Worm (Caenorhabditis elegans) whole organism, L3 larva: ENCODE data around the gene M01G5.1.

ENCODE experiments used
- aly-2 ChIP-seq: fragments of 150-350 bp; optimal IDR thresholded peaks from 2 replicates; lab custom pipeline; 2014; ENCODE audit warnings: missing biosample characterization, missing genetic modification characterization
- ama-1 ChIP-seq: fragments of 150-350 bp; optimal IDR thresholded peaks from 2 replicates; lab custom pipeline; 2018
- ceh-28 ChIP-seq: fragments of 150-350 bp; optimal IDR thresholded peaks from 2 replicates; lab custom pipeline; 2014; ENCODE audit warnings: missing biosample characterization, missing genetic modification reagents, missing genetic modification characterization
- ceh-9 ChIP-seq: sonication (generic microtip); optimal IDR thresholded peaks from 2 replicates; lab custom pipeline; 2018; ENCODE audit warnings: missing biosample characterization, missing genetic modification characterization
- daf-12 ChIP-seq: fragments of 150-350 bp; optimal IDR thresholded peaks from 2 replicates; lab custom pipeline; 2014; ENCODE audit warnings: missing biosample characterization, missing genetic modification reagents, missing genetic modification characterization
- egl-27 ChIP-seq: sonication (generic microtip); optimal IDR thresholded peaks from 4 replicates; lab custom pipeline; 2017; ENCODE audit warnings: missing biosample characterization, missing genetic modification reagents, missing genetic modification characterization
- elt-1 ChIP-seq: fragments of 150-350 bp; optimal IDR thresholded peaks from 2 replicates; lab custom pipeline; 2014; ENCODE audit warnings: missing biosample characterization, missing genetic modification characterization
- elt-2 ChIP-seq: sonication (generic microtip); optimal IDR thresholded peaks from 2 replicates; lab custom pipeline; 2016; ENCODE audit warnings: missing genetic modification reagents, mild to moderate bottlenecking, missing genetic modification characterization, missing compliant biosample characterization
- elt-3 ChIP-seq, 3 experiments: fragments of 150-350 bp in 1 of 3; sonication (generic microtip) in 2 of 3; optimal IDR thresholded peaks; 2 replicates in 2 of 3; 4 replicates in 1 of 3; lab custom pipeline; 2014 to 2017; ENCODE audit warnings: missing biosample characterization in 3 of 3, missing genetic modification characterization in 3 of 3
- fkh-10 ChIP-seq: sonication (generic microtip); optimal IDR thresholded peaks from 2 replicates; lab custom pipeline; 2017; ENCODE audit warnings: missing biosample characterization, missing genetic modification reagents, missing genetic modification characterization
- fkh-2 ChIP-seq: fragments of 150-350 bp; optimal IDR thresholded peaks from 2 replicates; lab custom pipeline; 2014; ENCODE audit warnings: missing biosample characterization, missing genetic modification reagents, missing genetic modification characterization
- fos-1 ChIP-seq: fragments of 150-350 bp; optimal IDR thresholded peaks from 2 replicates; lab custom pipeline; 2014; ENCODE audit warnings: missing biosample characterization, missing genetic modification characterization
- hmg-11 ChIP-seq: sonication (generic microtip); optimal IDR thresholded peaks from 2 replicates; lab custom pipeline; 2016; ENCODE audit warnings: missing genetic modification characterization, missing compliant biosample characterization
- jun-1 ChIP-seq: fragments of 150-350 bp; optimal IDR thresholded peaks from 2 replicates; lab custom pipeline; 2014; ENCODE audit warnings: missing biosample characterization, missing genetic modification reagents, missing genetic modification characterization
- lin-39 ChIP-seq: fragments of 150-350 bp; optimal IDR thresholded peaks from 2 replicates; lab custom pipeline; 2018; ENCODE audit warnings: missing biosample characterization, missing genetic modification reagents, missing genetic modification characterization
- lsy-12 ChIP-seq: sonication (generic microtip); optimal IDR thresholded peaks from 2 replicates; lab custom pipeline; 2016; ENCODE audit warnings: mild to moderate bottlenecking, missing genetic modification characterization, missing compliant biosample characterization
- mdl-1 ChIP-seq: fragments of 150-350 bp; optimal IDR thresholded peaks from 2 replicates; lab custom pipeline; 2014; ENCODE audit warnings: missing biosample characterization, missing genetic modification characterization
- nhr-11 ChIP-seq: fragments of 150-350 bp; optimal IDR thresholded peaks from 2 replicates; lab custom pipeline; 2014; ENCODE audit warnings: missing biosample characterization, missing genetic modification characterization
- nhr-237 ChIP-seq: fragments of 150-350 bp; optimal IDR thresholded peaks from 2 replicates; lab custom pipeline; 2014; ENCODE audit warnings: missing biosample characterization, missing genetic modification characterization
- nhr-25 ChIP-seq: sonication (generic microtip); optimal IDR thresholded peaks from 2 replicates; lab custom pipeline; 2017; ENCODE audit warnings: missing biosample characterization, missing genetic modification characterization
- nhr-28 ChIP-seq: fragments of 150-350 bp; optimal IDR thresholded peaks from 2 replicates; lab custom pipeline; 2014; ENCODE audit warnings: missing biosample characterization, missing genetic modification characterization
- nhr-43 ChIP-seq: sonication (generic microtip); optimal IDR thresholded peaks from 2 replicates; lab custom pipeline; 2016; ENCODE audit warnings: mild to moderate bottlenecking, missing genetic modification characterization, missing compliant biosample characterization; ENCODE audit not compliant: poor library complexity, severe bottlenecking
- nhr-76 ChIP-seq: fragments of 150-350 bp; sonication (generic microtip); optimal IDR thresholded peaks from 5 replicates; lab custom pipeline; 2014; ENCODE audit warnings: missing biosample characterization, missing genetic modification characterization
- snpc-4 ChIP-seq: fragments of 150-350 bp; optimal IDR thresholded peaks from 2 replicates; lab custom pipeline; 2014; ENCODE audit warnings: missing biosample characterization, missing genetic modification characterization
- unc-39 ChIP-seq: sonication (generic microtip); optimal IDR thresholded peaks from 4 replicates; lab custom pipeline; 2017; ENCODE audit warnings: missing biosample characterization, missing genetic modification characterization
- zag-1 ChIP-seq: fragments of 150-350 bp; optimal IDR thresholded peaks from 2 replicates; lab custom pipeline; 2014; ENCODE audit warnings: missing biosample characterization, missing genetic modification characterization
- ztf-11 ChIP-seq: fragments of 150-350 bp; optimal IDR thresholded peaks from 2 replicates; lab custom pipeline; 2014; ENCODE audit warnings: missing biosample characterization, missing genetic modification characterization
- ztf-4 ChIP-seq: fragments of 150-350 bp; optimal IDR thresholded peaks from 2 replicates; lab custom pipeline; 2014; ENCODE audit warnings: missing biosample characterization, missing genetic modification characterization

Gene M01G5.1

ce11 chrIII:1483407-1483806, 12.8 kb upstream of the M01G5.1 start, which contains the start of gene Y82E9BR.18:
Y82E9BR.18 (minus strand) TSS chrIII:1483507.
- no peak for TF ChIP-seq ztf-4 (tag; lab: Kevin White, UChicago)
- TF ChIP-seq jun-1 (tag; lab: Kevin White, UChicago): no peak
- TF ChIP-seq zag-1 (tag; lab: Kevin White, UChicago): no peak
- no peak for TF ChIP-seq snpc-4 (tag; lab: Kevin White, UChicago)
- TF ChIP-seq egl-27 (tag; lab: Kevin White, UChicago): no peak
- TF ChIP-seq nhr-43 (tag; lab: Kevin White, UChicago): no peak
- TF ChIP-seq ceh-9: no peak
- no peak for TF ChIP-seq ztf-11 (tag; lab: Kevin White, UChicago)

DNA sequence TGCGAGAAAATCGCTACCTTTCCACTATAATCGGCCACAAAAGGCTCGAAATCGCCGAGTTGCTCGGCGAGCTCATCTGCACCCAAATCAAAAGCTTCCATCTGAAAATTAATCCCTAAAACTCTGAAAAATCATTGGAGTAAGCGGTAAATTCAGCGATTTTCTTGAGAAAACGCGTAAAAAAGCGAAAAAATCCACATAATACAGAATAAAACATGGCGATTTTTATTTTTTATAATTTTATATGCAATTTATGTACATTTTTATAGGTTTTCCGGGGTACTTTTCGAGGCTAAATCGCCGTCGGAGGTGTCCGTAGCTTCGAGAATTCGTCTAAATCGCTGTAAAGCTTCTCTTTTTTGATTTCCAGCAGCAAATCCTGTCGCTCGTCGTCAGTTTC, 971 bp upstream of the M01G5.1 start, which contains the start of gene Y82E9BR.19:
Y82E9BR.19 (minus strand) TSS at position 101 of the 400 bp plus-strand sequence.
- no peak for TF ChIP-seq ama-1 (lab: Kevin White, UChicago)
- no peak for TF ChIP-seq hmg-11 (tag; lab: Kevin White, UChicago)
- TF ChIP-seq lsy-12 (tag; lab: Kevin White, UChicago): no peak
- TF ChIP-seq egl-27 (tag; lab: Kevin White, UChicago): no peak
- no peak for TF ChIP-seq nhr-237 (tag; lab: Kevin White, UChicago)
- no peak for TF ChIP-seq lin-39 (tag; lab: Kevin White, UChicago)
- TF ChIP-seq elt-3 (tag; optimal IDR thresholded peaks at IDR 0.05; lab: Kevin White, UChicago): no peak
- TF ChIP-seq nhr-28 (tag; lab: Kevin White, UChicago): no peak

ce11 chrIII:1508244-1508643, 12.0 kb downstream of the M01G5.1 start:
- TF ChIP-seq nhr-11 (tag; lab: Kevin White, UChicago) (no peak), ceh-28 (tag; lab: Kevin White, UChicago) (no peak), mdl-1 (tag; lab: Kevin White, UChicago) (no peak), elt-1 (no peak), fos-1 (no peak), ama-1 (lab: Kevin White, UChicago) (no peak), lsy-12 (tag; lab: Kevin White, UChicago) (no peak), nhr-25 (tag; lab: Kevin White, UChicago) (no peak), daf-12 (tag; lab: Kevin White, UChicago) (no peak)

ce11 chrIII:1508764-1509281, 12.6 kb downstream of the M01G5.1 start:
- TF ChIP-seq nhr-43 (tag; lab: Kevin White, UChicago) (peak; percentile 7), jun-1 (tag; lab: Kevin White, UChicago) (no peak)

ce11 chrIII:1517893-1518292, 21.7 kb downstream of the M01G5.1 start, which contains the start of gene tmem-120:
tmem-120 (minus strand) TSS chrIII:1517993.
- TF ChIP-seq fos-1 (no peak), elt-3 (tag; optimal IDR thresholded peaks at IDR 0.05; lab: Kevin White, UChicago) (no peak), fkh-10 (GFP tag; lab: Kevin White, UChicago) (no peak), aly-2 (tag; lab: Kevin White, UChicago) (no peak), mdl-1 (tag; lab: Kevin White, UChicago) (no peak), nhr-237 (tag; lab: Kevin White, UChicago) (no peak), nhr-76 (tag; lab: Kevin White, UChicago) (no peak), ztf-11 (tag; lab: Kevin White, UChicago) (no peak), ama-1 (lab: Kevin White, UChicago) (no peak)

- TF ChIP-seq mdl-1 (tag; lab: Kevin White, UChicago): no peak
- peak; percentile 2 for TF ChIP-seq elt-2 (tag; lab: Kevin White, UChicago)
- TF ChIP-seq elt-3 (tag; optimal IDR thresholded peaks at IDR 0.05; lab: Kevin White, UChicago): no peak
- no peak for TF ChIP-seq nhr-237 (tag; lab: Kevin White, UChicago)
These were observed 23.7 kb downstream of the M01G5.1 start for ce11 chrIII:1519906-1520305.

- no peak for TF ChIP-seq fos-1
- TF ChIP-seq unc-39 (tag; lab: Kevin White, UChicago): no peak
- no peak for TF ChIP-seq fkh-2 (tag; lab: Kevin White, UChicago)
These were observed 32.2 kb downstream of the M01G5.1 start for ce11 chrIII:1528423-1528822.
